Worm (Caenorhabditis elegans): ENCODE data around the gene lido-9.

Gene lido-9

ce11 chrII:2987854-2988350 lies 12.7 kb upstream of the lido-9 start, which contains the start of gene lido-7 (continued):
- no peak for TF ChIP-seq lin-1 (GFP tag; IDR thresholded peaks at IDR 0.05)
- TF ChIP-seq madf-9 (GFP tag; conservative IDR thresholded peaks at IDR 0.05): no peak
- TF ChIP-seq dve-1 (tag; optimal IDR thresholded peaks at IDR 0.05; ENCODE audit: insufficient read depth): peak; percentile 13
- no peak for TF ChIP-seq ces-1 (GFP tag; optimal IDR thresholded peaks at IDR 0.05)
- peak; percentile 74 for TF ChIP-seq hmg-1.1 (GFP tag; IDR thresholded peaks at IDR 0.05)
- TF ChIP-seq duxl-1 (tag; optimal IDR thresholded peaks at IDR 0.05; ENCODE audit: poor library complexity): peak; percentile 40
- TF ChIP-seq ceh-28 (tag; optimal IDR thresholded peaks at IDR 0.05): no peak
- peak; percentile 33; the same call in 1 of the 2 replicates for TF ChIP-seq T26A8.4 (GFP tag; IDR thresholded peaks at IDR 0.05)
- TF ChIP-seq nhr-102 (tag; optimal IDR thresholded peaks at IDR 0.05): no peak
- no peak for TF ChIP-seq mdt-29 (GFP tag; IDR thresholded peaks at IDR 0.05)
- TF ChIP-seq F10B5.3 (tag; optimal IDR thresholded peaks at IDR 0.05): no peak
- TF ChIP-seq nhr-76 (tag; optimal IDR thresholded peaks at IDR 0.05): no peak
- TF ChIP-seq rbr-2 (tag; optimal IDR thresholded peaks at IDR 0.05): peak; percentile 52
- no peak for TF ChIP-seq ZK337.2 (GFP tag; IDR thresholded peaks at IDR 0.05)
- TF ChIP-seq nhr-28 (tag; optimal IDR thresholded peaks at IDR 0.05): peak; percentile 17
- peak; percentile 52 for TF ChIP-seq nhr-48 (tag; optimal IDR thresholded peaks at IDR 0.05)
- TF ChIP-seq ZK546.5 (tag; optimal IDR thresholded peaks at IDR 0.05): no peak
- TF ChIP-seq set-16 (GFP tag; IDR thresholded peaks at IDR 0.05): peak; percentile 93
- TF ChIP-seq daf-8 (GFP tag; IDR thresholded peaks at IDR 0.05): no peak
- no peak for TF ChIP-seq Y105C5A.15 (GFP tag; IDR thresholded peaks at IDR 0.05)
- TF ChIP-seq mes-2 (tag; optimal IDR thresholded peaks at IDR 0.05; ENCODE audit: poor library complexity, severe bottlenecking): peak; percentile 61
- peak; percentile 27; the same call in 1 of the 2 replicates for TF ChIP-seq ctbp-1 (GFP tag; IDR thresholded peaks at IDR 0.05)
- TF ChIP-seq hlh-11 (tag; optimal IDR thresholded peaks at IDR 0.05): peak; percentile 71
- TF ChIP-seq ama-1 (optimal IDR thresholded peaks at IDR 0.05): no peak
- no peak for TF ChIP-seq lin-15B (tag; optimal IDR thresholded peaks at IDR 0.05)
- peak; percentile 36; the same call in 1 of the 2 replicates for TF ChIP-seq lin-38 (GFP tag; IDR thresholded peaks at IDR 0.05)
- no peak for TF ChIP-seq madf-5 (GFP tag; IDR thresholded peaks at IDR 0.05)
- no peak for TF ChIP-seq pqm-1 (tag; optimal IDR thresholded peaks at IDR 0.05)
- TF ChIP-seq daf-16 (GFP tag; optimal IDR thresholded peaks at IDR 0.05): no peak
- TF ChIP-seq daf-16 (tag; optimal IDR thresholded peaks at IDR 0.05): no peak
- TF ChIP-seq sdz-12 (GFP tag; optimal IDR thresholded peaks at IDR 0.05): no peak
- TF ChIP-seq R02D3.7 (tag; optimal IDR thresholded peaks at IDR 0.05): no peak
- no peak for TF ChIP-seq zag-1 (tag; optimal IDR thresholded peaks at IDR 0.05)
- no peak for TF ChIP-seq ceh-44 (GFP tag; IDR thresholded peaks at IDR 0.05)
- TF ChIP-seq lin-13 (GFP tag; optimal IDR thresholded peaks at IDR 0.05): no peak
- TF ChIP-seq daf-12 (tag; optimal IDR thresholded peaks at IDR 0.05): no peak
- no peak for TF ChIP-seq spr-1 (tag; optimal IDR thresholded peaks at IDR 0.05)
- no peak for TF ChIP-seq F44E2.7 (GFP tag; IDR thresholded peaks at IDR 0.05)
- TF ChIP-seq F49E8.2 (tag; optimal IDR thresholded peaks at IDR 0.05; ENCODE audit: borderline replicate concordance): no peak
- TF ChIP-seq nhr-77 (tag; optimal IDR thresholded peaks at IDR 0.05): no peak
- peak; percentile 8 for TF ChIP-seq dpl-1 (GFP tag; optimal IDR thresholded peaks at IDR 0.05)
- no peak for TF ChIP-seq egl-27 (tag; optimal IDR thresholded peaks at IDR 0.05)
- no peak for TF ChIP-seq nhr-237 (tag; optimal IDR thresholded peaks at IDR 0.05)
- TF ChIP-seq nhr-41 (GFP tag; IDR thresholded peaks at IDR 0.05): 0 out of 2 replicates have a peak, but pooled peaks have one; percentile 26
- TF ChIP-seq mdl-1 (tag; optimal IDR thresholded peaks at IDR 0.05): peak in 1 of 2 experiments; percentile 46
- TF ChIP-seq daf-19 (GFP tag; conservative IDR thresholded peaks at IDR 0.05): no peak
- peak; percentile 56 for TF ChIP-seq mxl-3 (GFP tag; optimal IDR thresholded peaks at IDR 0.05)
- no peak for TF ChIP-seq T20F7.1 (GFP tag; optimal IDR thresholded peaks at IDR 0.05)
- no peak for TF ChIP-seq unc-39 (tag; optimal IDR thresholded peaks at IDR 0.05)
- no peak for TF ChIP-seq cey-2 (tag; optimal IDR thresholded peaks at IDR 0.05; ENCODE audit: borderline replicate concordance, insufficient read depth)
- peak in 1 of 2 experiments; percentile 1 for TF ChIP-seq unc-62 (GFP tag; optimal IDR thresholded peaks at IDR 0.05 in 1 of 2)
- no peak for TF ChIP-seq unc-62 (tag; optimal IDR thresholded peaks at IDR 0.05)
